Fruit fly (Drosophila melanogaster): Measurements from ENCODE around the gene CG33061.

The CG33061 gene

dm6 chr3L:16377768-16378764 lies 48.5 kb downstream of the CG33061 start, which contains the start of gene roq (continued):
- no peak for TF ChIP-seq Vsx1 (GFP tag; optimal IDR thresholded peaks at IDR 0.05)
- no peak for TF ChIP-seq Ptx1 (GFP tag; IDR thresholded peaks at IDR 0.05)
- TF ChIP-seq psq (GFP tag; optimal IDR thresholded peaks at IDR 0.05) = no peak
- TF ChIP-seq slou (GFP tag; optimal IDR thresholded peaks at IDR 0.05) = no peak
- TF ChIP-seq CG1603 (tag; optimal IDR thresholded peaks at IDR 0.05) = peak; percentile 85
- TF ChIP-seq aop (GFP tag; IDR thresholded peaks at IDR 0.05) = no peak
- TF ChIP-seq crol (GFP tag; IDR thresholded peaks at IDR 0.05) = no peak
- TF ChIP-seq Mad (GFP tag; optimal IDR thresholded peaks at IDR 0.05) = no peak
- no peak for TF ChIP-seq CG30431 (GFP tag; optimal IDR thresholded peaks at IDR 0.05)
- no peak for TF ChIP-seq ems (GFP tag; optimal IDR thresholded peaks at IDR 0.05)
- TF ChIP-seq pita (GFP tag; optimal IDR thresholded peaks at IDR 0.05) = no peak
- TF ChIP-seq D19B (GFP tag; optimal IDR thresholded peaks at IDR 0.05) = no peak
- peak; percentile 3 for TF ChIP-seq cad (GFP tag; optimal IDR thresholded peaks at IDR 0.05)
- peak; percentile 98 for TF ChIP-seq cg (GFP tag; optimal IDR thresholded peaks at IDR 0.05)
- peak; percentile 58 for TF ChIP-seq HmgZ (tag; optimal IDR thresholded peaks at IDR 0.05)
- TF ChIP-seq B-H2 (GFP tag; optimal IDR thresholded peaks at IDR 0.05) = no peak
- TF ChIP-seq lola (GFP tag; optimal IDR thresholded peaks at IDR 0.05) = peak in 1 of 3 experiments; percentile 88
- TF ChIP-seq Dip3 (GFP tag; optimal IDR thresholded peaks at IDR 0.05) = no peak
- TF ChIP-seq CG10979 (tag; optimal IDR thresholded peaks at IDR 0.05) = no peak
- no peak for TF ChIP-seq CG11723 (GFP tag; optimal IDR thresholded peaks at IDR 0.05)
- TF ChIP-seq nerfin-2 (GFP tag; IDR thresholded peaks at IDR 0.05; ENCODE audit: partially characterized antibody) = peak; percentile 65; the same call in 1 of the 2 replicates
- TF ChIP-seq danr (GFP tag; IDR thresholded peaks at IDR 0.05) = no peak
- peak; percentile 93 for TF ChIP-seq CG17385 (GFP tag; optimal IDR thresholded peaks at IDR 0.05)
- no peak for TF ChIP-seq ttk (GFP tag; IDR thresholded peaks at IDR 0.05)
- no peak for TF ChIP-seq CG16863 (GFP tag; optimal IDR thresholded peaks at IDR 0.05)
- no peak for TF ChIP-seq CG8388 (GFP tag; optimal IDR thresholded peaks at IDR 0.05)
- TF ChIP-seq CG6175 (GFP tag; IDR thresholded peaks at IDR 0.05) = no peak
- TF ChIP-seq croc (GFP tag; conservative IDR thresholded peaks at IDR 0.05) = no peak
- TF ChIP-seq CG17361 (GFP tag; IDR thresholded peaks at IDR 0.05) = no peak
- peak; percentile 46; the same call in 1 of the 2 replicates for TF ChIP-seq ato (GFP tag; IDR thresholded peaks at IDR 0.05; ENCODE audit: partially characterized antibody)
- no peak for TF ChIP-seq CG8290 (GFP tag; optimal IDR thresholded peaks at IDR 0.05)
- TF ChIP-seq CG8290 (tag; optimal IDR thresholded peaks at IDR 0.05) = no peak
- TF ChIP-seq Hr3 (GFP tag; optimal IDR thresholded peaks at IDR 0.05) = no peak
- no peak for TF ChIP-seq Deaf1 (tag; optimal IDR thresholded peaks at IDR 0.05)
- no peak for TF ChIP-seq CG10543 (GFP tag; optimal IDR thresholded peaks at IDR 0.05)
- no peak for TF ChIP-seq CG10147 (GFP tag; optimal IDR thresholded peaks at IDR 0.05)
- no peak for TF ChIP-seq lov (optimal IDR thresholded peaks at IDR 0.05)
- TF ChIP-seq lov (GFP tag; IDR thresholded peaks at IDR 0.05) = no peak
- TF ChIP-seq sim (GFP tag; IDR thresholded peaks at IDR 0.05) = no peak
- TF ChIP-seq CG4707 (GFP tag; optimal IDR thresholded peaks at IDR 0.05) = no peak
- no peak for TF ChIP-seq CG8281 (tag; optimal IDR thresholded peaks at IDR 0.05)
- no peak for TF ChIP-seq CG6683 (GFP tag; optimal IDR thresholded peaks at IDR 0.05)
- TF ChIP-seq lmd (GFP tag; IDR thresholded peaks at IDR 0.05) = no peak
- TF ChIP-seq CG14710 (tag; optimal IDR thresholded peaks at IDR 0.05) = peak; percentile 57
- TF ChIP-seq abd-A (tag; optimal IDR thresholded peaks at IDR 0.05) = no peak
- TF ChIP-seq Scr (GFP tag; IDR thresholded peaks at IDR 0.05; ENCODE audit: partially characterized antibody) = peak; percentile 38
- TF ChIP-seq CkIIα-i1 (GFP tag; IDR thresholded peaks at IDR 0.05) = no peak
- TF ChIP-seq Asciz (GFP tag; optimal IDR thresholded peaks at IDR 0.05) = no peak
- TF ChIP-seq Nf-YA (GFP tag; IDR thresholded peaks at IDR 0.05) = no peak
